In genomic region chrX:16995149-16995885, ce11 we compare ENCODE assay signal across 5 worm cellular contexts.
TF ChIP-seq lines count a peak whose summit lies in the region.

No protein-coding gene starts in this region.

TF ChIP-seq in whole organism, L1 larva, 84 proteins besides CTCF, POLR2A, EP300 and RAD21 (continues in another document):
- TF ChIP-seq unc-30 (tag; optimal IDR thresholded peaks at IDR 0.05; lab: Kevin White, UChicago) (no peak), efl-1 (optimal IDR thresholded peaks at IDR 0.05; lab: Kevin White, UChicago) (no peak), efl-1 (GFP tag; optimal IDR thresholded peaks at IDR 0.05 in 1 of 2; lab: Kevin White, UChicago) (peak in 1 of 2 experiments; percentile 92), nhr-85 (tag; lab: Kevin White, UChicago) (peak; percentile 62), zip-4 (GFP tag; optimal IDR thresholded peaks at IDR 0.05; lab: Kevin White, UChicago) (no peak), lin-14 (GFP tag; optimal IDR thresholded peaks at IDR 0.05; lab: Kevin White, UChicago) (peak; percentile 37), fos-1 (tag; optimal IDR thresholded peaks at IDR 0.05; lab: Kevin White, UChicago) (no peak), nhr-19 (GFP tag; conservative IDR thresholded peaks at IDR 0.05; lab: Robert Waterston, UW) (no peak), C34B4.2 (tag; optimal IDR thresholded peaks at IDR 0.05; lab: Kevin White, UChicago) (no peak), fkh-4 (tag; optimal IDR thresholded peaks at IDR 0.05; lab: Kevin White, UChicago; ENCODE audit: borderline replicate concordance) (peak; percentile 75), dsc-1 (tag; optimal IDR thresholded peaks at IDR 0.05; lab: Kevin White, UChicago) (peak; percentile 84), sup-37 (GFP tag; optimal IDR thresholded peaks at IDR 0.05; lab: Kevin White, UChicago) (no peak), nhr-12 (tag; optimal IDR thresholded peaks at IDR 0.05; lab: Kevin White, UChicago) (no peak), fkh-8 (tag; optimal IDR thresholded peaks at IDR 0.05; lab: Kevin White, UChicago) (no peak), nhr-20 (tag; optimal IDR thresholded peaks at IDR 0.05; lab: Kevin White, UChicago) (no peak), blmp-1 (tag; optimal IDR thresholded peaks at IDR 0.05; lab: Kevin White, UChicago) (peak; percentile 89), elt-3 (tag; optimal IDR thresholded peaks at IDR 0.05; lab: Kevin White, UChicago) (peak in 1 of 6 experiments; percentile 19), unc-130 (tag; optimal IDR thresholded peaks at IDR 0.05; lab: Kevin White, UChicago) (no peak)

TF ChIP-seq in whole organism, L2 larva, 48 proteins besides CTCF, POLR2A, EP300 and RAD21:
- no peak for TF ChIP-seq C34F6.9 (tag; optimal IDR thresholded peaks at IDR 0.05; lab: Kevin White, UChicago)
- TF ChIP-seq blmp-1 (tag; optimal IDR thresholded peaks at IDR 0.05; lab: Kevin White, UChicago; ENCODE audit: insufficient read depth), result peak; percentile 87

TF ChIP-seq in whole organism, L3 larva, 47 proteins besides CTCF, POLR2A, EP300 and RAD21:
- no peak for TF ChIP-seq fos-1 (tag; optimal IDR thresholded peaks at IDR 0.05; lab: Kevin White, UChicago)
- no peak for TF ChIP-seq ceh-9 (tag; optimal IDR thresholded peaks at IDR 0.05; lab: Kevin White, UChicago)
- peak; percentile 12 for TF ChIP-seq elt-2 (tag; optimal IDR thresholded peaks at IDR 0.05; lab: Kevin White, UChicago)
TF ChIP-seq in whole organism, L3 larva: peak in this region for 1.

TF ChIP-seq in whole organism, L4 larva, 104 proteins besides CTCF, POLR2A, EP300 and RAD21:
- TF ChIP-seq hlh-11 (tag; optimal IDR thresholded peaks at IDR 0.05; lab: Kevin White, UChicago), result no peak
- TF ChIP-seq dmd-6 (GFP tag; IDR thresholded peaks at IDR 0.05; lab: Robert Waterston, UW), result 0 out of 2 replicates have a peak, but pooled peaks have one; percentile 19
- TF ChIP-seq unc-62 (GFP tag; optimal IDR thresholded peaks at IDR 0.05 in 1 of 2; lab: Kevin White, UChicago), result peak in 1 of 2 experiments; percentile 81
- TF ChIP-seq unc-62 (tag; optimal IDR thresholded peaks at IDR 0.05; lab: Kevin White, UChicago), result no peak
- TF ChIP-seq nhr-48 (tag; optimal IDR thresholded peaks at IDR 0.05; lab: Kevin White, UChicago), result no peak
- TF ChIP-seq ama-1 (optimal IDR thresholded peaks at IDR 0.05; lab: Kevin White, UChicago), result no peak
- TF ChIP-seq nhr-42 (GFP tag; IDR thresholded peaks at IDR 0.05; lab: Robert Waterston, UW), result no peak
- no peak for TF ChIP-seq snpc-4 (tag; optimal IDR thresholded peaks at IDR 0.05; lab: Kevin White, UChicago)
- TF ChIP-seq mxl-3 (GFP tag; optimal IDR thresholded peaks at IDR 0.05; lab: Kevin White, UChicago), result peak; percentile 34
- TF ChIP-seq hmg-1.1 (GFP tag; IDR thresholded peaks at IDR 0.05; lab: Robert Waterston, UW), result 0 out of 2 replicates have a peak, but pooled peaks have one; percentile 16
- TF ChIP-seq lin-38 (GFP tag; IDR thresholded peaks at IDR 0.05; lab: Robert Waterston, UW), result no peak
- no peak for TF ChIP-seq dpl-1 (GFP tag; optimal IDR thresholded peaks at IDR 0.05; lab: Kevin White, UChicago)

TF ChIP-seq in whole organism, young adult, 124 proteins besides CTCF, POLR2A, EP300 and RAD21:
- no peak for TF ChIP-seq F33H1.4 (GFP tag; IDR thresholded peaks at IDR 0.05; lab: Robert Waterston, UW)
- TF ChIP-seq ZK185.1 (tag; optimal IDR thresholded peaks at IDR 0.05; lab: Kevin White, UChicago; ENCODE audit: poor library complexity, severe bottlenecking), result peak; percentile 19
- TF ChIP-seq ceh-100 (GFP tag; IDR thresholded peaks at IDR 0.05; lab: Robert Waterston, UW), result no peak
- no peak for TF ChIP-seq F57C9.4 (tag; optimal IDR thresholded peaks at IDR 0.05; lab: Kevin White, UChicago)
- TF ChIP-seq mcd-1 (GFP tag; IDR thresholded peaks at IDR 0.05; lab: Robert Waterston, UW), result no peak
- no peak for TF ChIP-seq F37B4.10 (GFP tag; IDR thresholded peaks at IDR 0.05; lab: Robert Waterston, UW)
- TF ChIP-seq nhr-80 (tag; optimal IDR thresholded peaks at IDR 0.05; lab: Kevin White, UChicago), result peak; percentile 48
TF ChIP-seq in whole organism, young adult: peak in this region for 2.
